Worm (Caenorhabditis elegans) whole organism, late embryonic: Measurements from ENCODE around the gene rpl-33.

ENCODE experiments used
- Y22D7AL.16 ChIP-seq: sonication (generic microtip); optimal IDR thresholded peaks from 2 replicates; lab custom pipeline; 2016; ENCODE audit warnings: missing genetic modification characterization, missing compliant biosample characterization
- ama-1 ChIP-seq: fragments of 150-350 bp; optimal IDR thresholded peaks from 2 replicates; lab custom pipeline; 2014
- ceh-18 ChIP-seq: sonication (generic microtip); optimal IDR thresholded peaks from 2 replicates; lab custom pipeline; 2016; ENCODE audit warnings: missing genetic modification characterization, missing compliant biosample characterization
- ceh-22 ChIP-seq: sonication (generic microtip); optimal IDR thresholded peaks from 2 replicates; lab custom pipeline; 2017; ENCODE audit warnings: missing biosample characterization, missing genetic modification characterization
- ceh-9 ChIP-seq: sonication (generic microtip); optimal IDR thresholded peaks from 2 replicates; lab custom pipeline; 2016; ENCODE audit warnings: mild to moderate bottlenecking, missing genetic modification characterization, inconsistent platforms, missing compliant biosample characterization
- elt-2 ChIP-seq: sonication (generic microtip); optimal IDR thresholded peaks from 2 replicates; lab custom pipeline; 2016; ENCODE audit warnings: missing genetic modification reagents, missing genetic modification characterization, missing compliant biosample characterization
- fkh-10 ChIP-seq: fragments of 150-350 bp; optimal IDR thresholded peaks from 2 replicates; lab custom pipeline; 2014; ENCODE audit warnings: missing biosample characterization, missing genetic modification reagents, missing genetic modification characterization
- hlh-30 ChIP-seq: sonication (generic microtip); optimal IDR thresholded peaks from 2 replicates; lab custom pipeline; 2017; ENCODE audit warnings: antibody characterized with exemption, missing genetic modification characterization, missing compliant biosample characterization; ENCODE audit not compliant: insufficient read depth
- nhr-11 ChIP-seq: fragments of 150-350 bp; optimal IDR thresholded peaks from 2 replicates; lab custom pipeline; 2014; ENCODE audit warnings: missing biosample characterization, missing genetic modification characterization
- pha-4 ChIP-seq: fragments of 150-350 bp; optimal IDR thresholded peaks from 2 replicates; lab custom pipeline; 2018; ENCODE audit warnings: missing biosample characterization, missing genetic modification reagents, missing genetic modification characterization
- pqm-1 ChIP-seq: sonication (generic microtip); optimal IDR thresholded peaks from 2 replicates; lab custom pipeline; 2016; ENCODE audit warnings: missing genetic modification characterization, missing compliant biosample characterization
- sox-4 ChIP-seq: sonication (generic microtip); optimal IDR thresholded peaks from 2 replicates; lab custom pipeline; 2017; ENCODE audit warnings: mild to moderate bottlenecking, missing genetic modification characterization, inconsistent platforms, missing compliant biosample characterization
- unc-3 ChIP-seq, 2 experiments: fragments of 200-800 bp in 1 of 2; sonication (Bioruptor generic) in 1 of 2; sonication (generic microtip) in 1 of 2; conservative IDR thresholded peaks in 1 of 2; optimal IDR thresholded peaks in 1 of 2; 2 replicates each; pipeline versions ENCODE4 v1.3.6 to Lab custom; 2016 to 2022; ENCODE audit warnings: missing compliant biosample characterization in 2 of 2, missing genetic modification characterization in 2 of 2, missing genetic modification reagents in 1 of 2
- zip-5 ChIP-seq: sonication (generic microtip); optimal IDR thresholded peaks from 2 replicates; lab custom pipeline; 2016; ENCODE audit warnings: missing genetic modification characterization, missing compliant biosample characterization

ce11 chrII:7112780-7113179 lies 7.4 kb downstream of the rpl-33 start, which contains the start of gene F10E7.6:
- TF ChIP-seq ceh-9 (tag; lab: Kevin White, UChicago) = no peak
- no peak for TF ChIP-seq unc-3 (GFP tag; conservative IDR thresholded peaks at IDR 0.05; lab: Robert Waterston, UW)
- TF ChIP-seq unc-3 (tag; optimal IDR thresholded peaks at IDR 0.05; lab: Kevin White, UChicago) = no peak
- TF ChIP-seq elt-2 = no peak
- no peak for TF ChIP-seq pha-4 (tag; lab: Kevin White, UChicago)
- no peak for TF ChIP-seq sox-4 (tag; lab: Kevin White, UChicago)
- no peak for TF ChIP-seq hlh-30 (tag; lab: Kevin White, UChicago)
- TF ChIP-seq pqm-1 (tag; lab: Kevin White, UChicago) = no peak
- TF ChIP-seq ceh-18 (tag; lab: Kevin White, UChicago) = no peak
- TF ChIP-seq nhr-11 (tag; lab: Kevin White, UChicago) = no peak
- no peak for TF ChIP-seq ama-1
- TF ChIP-seq zip-5 (tag; lab: Kevin White, UChicago) = no peak
- TF ChIP-seq Y22D7AL.16 = no peak
- no peak for TF ChIP-seq ceh-22 (tag; lab: Kevin White, UChicago)
- no peak for TF ChIP-seq fkh-10
